Fruit fly (Drosophila melanogaster): Measurements from ENCODE around the gene Iru.

DNA sequence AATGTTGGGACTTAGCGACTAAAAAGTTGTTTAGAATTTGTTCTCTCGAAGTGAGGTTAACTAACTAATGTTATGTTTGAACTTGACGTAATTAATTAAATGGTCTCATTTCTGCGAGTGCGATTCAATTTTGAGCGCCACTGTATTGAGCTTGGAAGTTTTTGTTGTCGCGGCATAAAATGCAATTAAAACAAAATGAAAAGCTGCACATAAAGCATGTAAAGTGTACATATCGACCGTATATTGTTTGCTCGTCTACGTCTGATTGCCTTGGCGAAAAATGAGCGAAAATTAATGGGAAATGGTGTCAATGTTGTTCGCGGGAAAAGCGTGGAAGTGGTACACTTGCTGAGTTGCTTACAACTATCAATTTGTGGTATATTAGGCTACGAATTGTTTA is 10.6 kb downstream of the Iru start:
- TF ChIP-seq Hr78 (GFP tag; optimal IDR thresholded peaks at IDR 0.05) (no peak), ey (GFP tag; optimal IDR thresholded peaks at IDR 0.05) (no peak), lola (GFP tag; optimal IDR thresholded peaks at IDR 0.05) (no peak), Mio (GFP tag; optimal IDR thresholded peaks at IDR 0.05) (no peak)

Data from whole organism, wandering third instar larva.